Worm (Caenorhabditis elegans) whole organism, L1 larva: ENCODE measurements around the gene C01G10.5.

Source experiments
- C04F5.9 ChIP-seq: sonication (generic microtip); optimal IDR thresholded peaks from 2 replicates; lab custom pipeline; 2016; ENCODE audit warnings: missing genetic modification characterization, missing compliant biosample characterization
- C16A3.4 ChIP-seq: fragments of 150-350 bp; optimal IDR thresholded peaks from 2 replicates; lab custom pipeline; 2014; ENCODE audit warnings: missing biosample characterization, missing genetic modification characterization
- C34B4.2 ChIP-seq: sonication (generic microtip); optimal IDR thresholded peaks from 2 replicates; lab custom pipeline; 2017; ENCODE audit warnings: mild to moderate bottlenecking, missing genetic modification characterization, missing compliant biosample characterization
- Y116A8C.19 ChIP-seq: sonication (generic microtip); optimal IDR thresholded peaks from 2 replicates; lab custom pipeline; 2016; ENCODE audit warnings: missing compliant biosample characterization, missing genetic modification characterization, borderline replicate concordance
- aha-1 ChIP-seq: fragments of 150-350 bp; optimal IDR thresholded peaks from 2 replicates; lab custom pipeline; 2014; ENCODE audit warnings: missing biosample characterization, missing genetic modification characterization
- alr-1 ChIP-seq: fragments of 200-800 bp; sonication (Bioruptor generic); optimal IDR thresholded peaks from 2 replicates; lab custom pipeline; 2018; ENCODE audit warnings: borderline replicate concordance, mild to moderate bottlenecking, missing genetic modification characterization, missing compliant biosample characterization
- aly-2 ChIP-seq: fragments of 150-350 bp; optimal IDR thresholded peaks from 2 replicates; lab custom pipeline; 2014; ENCODE audit warnings: missing biosample characterization, missing genetic modification characterization
- ama-1 ChIP-seq: fragments of 150-350 bp; optimal IDR thresholded peaks from 2 replicates; lab custom pipeline; 2014
- blmp-1 ChIP-seq: fragments of 150-350 bp; optimal IDR thresholded peaks from 2 replicates; lab custom pipeline; 2014; ENCODE audit warnings: missing biosample characterization, missing genetic modification characterization
- ceh-63 ChIP-seq: fragments of 200-800 bp; sonication (Bioruptor generic); optimal IDR thresholded peaks from 2 replicates; lab custom pipeline; 2018; ENCODE audit warnings: mild to moderate bottlenecking, missing genetic modification characterization, missing compliant biosample characterization
- ceh-82 ChIP-seq, 3 experiments: fragments of 150-350 bp in 1 of 3; sonication (generic microtip) in 2 of 3; optimal IDR thresholded peaks; 2 replicates each; lab custom pipeline; 2014 to 2017; ENCODE audit warnings: missing biosample characterization in 3 of 3, missing genetic modification characterization in 3 of 3
- ceh-90 ChIP-seq: sonication (generic microtip); optimal IDR thresholded peaks from 2 replicates; lab custom pipeline; 2016; ENCODE audit warnings: missing genetic modification characterization, missing compliant biosample characterization
- dpl-1 ChIP-seq, 3 experiments: fragments of 150-350 bp in 2 of 3; sonication (generic microtip) in 1 of 3; optimal IDR thresholded peaks; 2 replicates each; lab custom pipeline; 2014 to 2017; ENCODE audit warnings: missing biosample characterization in 3 of 3, missing genetic modification characterization in 3 of 3, missing genetic modification reagents in 3 of 3
- dsc-1 ChIP-seq: sonication (generic microtip); optimal IDR thresholded peaks from 2 replicates; lab custom pipeline; 2016; ENCODE audit warnings: mild to moderate bottlenecking, missing genetic modification characterization, missing compliant biosample characterization
- efl-1 ChIP-seq, 4 experiments: fragments of 150-350 bp; optimal IDR thresholded peaks in 3 of 4; peaks in 1 of 4; 1 replicate in 1 of 4; 2 replicates in 3 of 4; lab custom pipeline; 2014; ENCODE audit warnings: missing biosample characterization in 2 of 4, missing genetic modification characterization in 2 of 4, missing genetic modification reagents in 2 of 4
- efl-3 ChIP-seq: fragments of 200-800 bp; sonication (Bioruptor generic); optimal IDR thresholded peaks from 2 replicates; lab custom pipeline; 2018; ENCODE audit warnings: mild to moderate bottlenecking, missing genetic modification characterization, missing compliant biosample characterization
- elt-2 ChIP-seq: sonication (generic microtip); optimal IDR thresholded peaks from 2 replicates; lab custom pipeline; 2016; ENCODE audit warnings: missing genetic modification characterization, mild to moderate bottlenecking, inconsistent platforms, missing compliant biosample characterization, missing genetic modification reagents
- elt-3 ChIP-seq, 6 experiments: fragments of 150-350 bp in 1 of 6; sonication (generic microtip); optimal IDR thresholded peaks; 2 replicates each; lab custom pipeline; 2017 to 2018; ENCODE audit warnings: missing biosample characterization in 6 of 6, missing genetic modification characterization in 6 of 6, inconsistent platforms in 1 of 6
- ets-5 ChIP-seq: fragments of 200-800 bp; sonication (Bioruptor generic); IDR thresholded peaks from 2 replicates; pipeline ENCODE4 v1.3.6; 2022; ENCODE audit warnings: missing genetic modification characterization, missing compliant biosample characterization
- fkh-10 ChIP-seq: sonication (generic microtip); optimal IDR thresholded peaks from 2 replicates; lab custom pipeline; 2017; ENCODE audit warnings: missing biosample characterization, missing genetic modification reagents, missing genetic modification characterization
- fkh-8 ChIP-seq: sonication (generic microtip); optimal IDR thresholded peaks from 2 replicates; lab custom pipeline; 2016; ENCODE audit warnings: mild to moderate bottlenecking, missing genetic modification characterization, missing compliant biosample characterization
- fos-1 ChIP-seq: fragments of 150-350 bp; optimal IDR thresholded peaks from 2 replicates; lab custom pipeline; 2014; ENCODE audit warnings: missing biosample characterization, missing genetic modification characterization
- grh-1 ChIP-seq: fragments of 200-800 bp; sonication (Bioruptor generic); IDR thresholded peaks from 2 replicates; pipeline ENCODE4 v1.3.6; 2022; ENCODE audit warnings: missing genetic modification reagents, missing genetic modification characterization, missing compliant biosample characterization
- irx-1 ChIP-seq: sonication (generic microtip); optimal IDR thresholded peaks from 2 replicates; lab custom pipeline; 2016; ENCODE audit warnings: missing genetic modification characterization, missing compliant biosample characterization
- isw-1 ChIP-seq: fragments of 200-800 bp; sonication (Bioruptor generic); IDR thresholded peaks from 2 replicates; pipeline ENCODE4 v1.3.6; 2022; ENCODE audit warnings: missing genetic modification characterization, missing compliant biosample characterization
- jun-1 ChIP-seq: fragments of 150-350 bp; optimal IDR thresholded peaks from 2 replicates; lab custom pipeline; 2014; ENCODE audit warnings: missing biosample characterization, missing genetic modification reagents, missing genetic modification characterization
- lin-13 ChIP-seq: fragments of 150-350 bp; optimal IDR thresholded peaks from 2 replicates; lab custom pipeline; 2014; ENCODE audit warnings: missing biosample characterization, missing genetic modification reagents, missing genetic modification characterization
- lin-15B ChIP-seq: fragments of 150-350 bp; sonication (generic microtip); optimal IDR thresholded peaks from 3 replicates; lab custom pipeline; 2014; ENCODE audit warnings: missing biosample characterization, missing genetic modification characterization
- lir-3 ChIP-seq: sonication (generic microtip); optimal IDR thresholded peaks from 2 replicates; lab custom pipeline; 2016; ENCODE audit warnings: mild to moderate bottlenecking, missing genetic modification characterization, moderate library complexity, missing compliant biosample characterization; ENCODE audit not compliant: poor library complexity
- lsy-2 ChIP-seq, 2 experiments: fragments of 150-350 bp; optimal IDR thresholded peaks; 2 replicates each; lab custom pipeline; 2014; ENCODE audit warnings: missing biosample characterization in 2 of 2, missing genetic modification characterization in 2 of 2
- mep-1 ChIP-seq: fragments of 150-350 bp; optimal IDR thresholded peaks from 2 replicates; lab custom pipeline; 2014; ENCODE audit warnings: missing biosample characterization, missing genetic modification characterization
- nhr-12 ChIP-seq: sonication (generic microtip); optimal IDR thresholded peaks from 2 replicates; lab custom pipeline; 2017; ENCODE audit warnings: missing biosample characterization, missing genetic modification characterization
- nhr-19 ChIP-seq: fragments of 200-800 bp; sonication (Bioruptor generic); conservative IDR thresholded peaks from 2 replicates; pipeline ENCODE4 v1.3.6; 2022; ENCODE audit warnings: missing genetic modification characterization, missing compliant biosample characterization
- nhr-237 ChIP-seq: fragments of 150-350 bp; optimal IDR thresholded peaks from 2 replicates; lab custom pipeline; 2014; ENCODE audit warnings: missing biosample characterization, missing genetic modification characterization
- nhr-47 ChIP-seq: sonication (generic microtip); optimal IDR thresholded peaks from 2 replicates; lab custom pipeline; 2016; ENCODE audit warnings: mild to moderate bottlenecking, missing genetic modification characterization, moderate library complexity, missing compliant biosample characterization
- nhr-76 ChIP-seq: sonication (generic microtip); optimal IDR thresholded peaks from 2 replicates; lab custom pipeline; 2017; ENCODE audit warnings: missing biosample characterization, missing genetic modification characterization
- nhr-84 ChIP-seq: sonication (generic microtip); optimal IDR thresholded peaks from 2 replicates; lab custom pipeline; 2017; ENCODE audit warnings: missing biosample characterization, missing genetic modification characterization
- nhr-85 ChIP-seq: sonication (generic microtip); peaks from one replicate; lab custom pipeline; 2016; ENCODE audit warnings: missing genetic modification characterization, inconsistent platforms, missing compliant biosample characterization
- nhr-90 ChIP-seq: sonication (generic microtip); optimal IDR thresholded peaks from 2 replicates; lab custom pipeline; 2016; ENCODE audit warnings: mild to moderate bottlenecking, missing genetic modification characterization, missing compliant biosample characterization; ENCODE audit not compliant: poor library complexity
- pag-3 ChIP-seq: sonication (generic microtip); optimal IDR thresholded peaks from 2 replicates; lab custom pipeline; 2017; ENCODE audit warnings: missing genetic modification characterization, mild to moderate bottlenecking, missing compliant biosample characterization, antibody characterized with exemption, borderline replicate concordance; ENCODE audit not compliant: insufficient read depth
- skn-1 ChIP-seq: fragments of 150-350 bp; optimal IDR thresholded peaks from 2 replicates; lab custom pipeline; 2014; ENCODE audit warnings: missing biosample characterization, missing genetic modification characterization
- snpc-4 ChIP-seq: fragments of 150-350 bp; optimal IDR thresholded peaks from 2 replicates; lab custom pipeline; 2014; ENCODE audit warnings: missing biosample characterization, missing genetic modification characterization
- snu-23 ChIP-seq: sonication (generic microtip); optimal IDR thresholded peaks from 2 replicates; lab custom pipeline; 2016; ENCODE audit warnings: missing genetic modification characterization, missing compliant biosample characterization
- sox-4 ChIP-seq: sonication (generic microtip); optimal IDR thresholded peaks from 2 replicates; lab custom pipeline; 2016; ENCODE audit warnings: missing genetic modification characterization, missing compliant biosample characterization
- tbx-2 ChIP-seq: sonication (generic microtip); optimal IDR thresholded peaks from 2 replicates; lab custom pipeline; 2016; ENCODE audit warnings: missing genetic modification characterization, missing compliant biosample characterization
- unc-130 ChIP-seq: fragments of 150-350 bp; optimal IDR thresholded peaks from 2 replicates; lab custom pipeline; 2017; ENCODE audit warnings: missing biosample characterization, missing genetic modification characterization, inconsistent platforms
- unc-62 ChIP-seq: fragments of 150-350 bp; optimal IDR thresholded peaks from 2 replicates; lab custom pipeline; 2014; ENCODE audit warnings: missing biosample characterization, missing genetic modification reagents, missing genetic modification characterization
- unc-86 ChIP-seq: sonication (generic microtip); optimal IDR thresholded peaks from 2 replicates; lab custom pipeline; 2016; ENCODE audit warnings: missing genetic modification characterization, missing compliant biosample characterization
- ztf-11 ChIP-seq, 2 experiments: sonication (generic microtip); optimal IDR thresholded peaks; 2 replicates each; lab custom pipeline; 2016 to 2017; ENCODE audit warnings: missing genetic modification characterization in 2 of 2, missing biosample characterization in 1 of 2, missing compliant biosample characterization in 1 of 2

C01G10.5 gene

DNA sequence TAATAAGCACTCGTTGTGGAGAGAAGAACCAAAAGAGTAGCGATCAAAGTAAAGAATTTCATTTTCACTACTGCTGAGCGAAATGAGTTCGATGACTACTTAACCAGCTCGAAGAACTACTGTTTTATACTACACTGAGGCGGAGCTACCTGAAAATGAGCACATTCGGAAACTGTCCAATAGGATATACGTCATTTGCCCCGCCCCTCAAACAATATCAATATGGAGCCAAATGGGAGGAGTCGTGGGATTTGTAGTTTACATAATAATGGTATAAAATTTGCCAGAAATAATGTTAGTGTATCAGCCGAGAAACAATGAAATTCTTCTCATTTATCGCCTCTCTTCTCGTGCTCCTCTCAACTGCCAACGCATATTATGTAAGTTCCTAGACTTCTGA, at the start of gene C01G10.5, which contains the start of gene C01G10.4:
Gene C01G10.5, minus strand, starts transcription at position 101 of the 400 bp plus-strand sequence.
Gene C01G10.4, plus strand, starts transcription at position 303 of the 400 bp plus-strand sequence.
- TF ChIP-seq fos-1 (no peak), efl-1 (optimal IDR thresholded peaks at IDR 0.05; lab: Kevin White, UChicago) (no peak), efl-1 (GFP tag; optimal IDR thresholded peaks at IDR 0.05 in 1 of 2; lab: Kevin White, UChicago) (peak in 1 of 2 experiments; percentile 13)

DNA sequence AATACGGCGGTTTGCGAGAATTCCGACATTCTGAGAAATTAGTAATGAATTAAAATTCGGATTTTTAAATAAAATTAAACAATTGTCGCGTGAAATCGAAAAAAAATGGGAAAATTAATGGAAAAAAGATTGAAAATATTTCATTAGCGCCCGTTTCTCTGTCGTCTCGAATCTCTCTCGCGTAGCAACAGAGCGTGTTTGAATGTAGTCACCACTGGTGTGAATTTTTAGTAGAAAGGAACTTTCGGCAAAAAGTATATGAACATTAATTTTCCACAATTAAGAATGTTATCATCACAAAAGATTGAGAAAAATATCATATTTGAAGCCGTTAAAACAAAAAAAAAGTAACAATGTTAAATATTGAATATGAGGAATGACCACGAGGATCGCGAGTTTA, 47.4 kb upstream of the C01G10.5 start, which contains the start of gene aipl-1:
Gene aipl-1, minus strand, starts transcription at position 30 of the 400 bp plus-strand sequence.
- TF ChIP-seq skn-1 (peak; percentile 86), lin-15B (tag; lab: Kevin White, UChicago) (peak; percentile 94), ceh-63 (GFP tag; lab: Kevin White, UChicago) (no peak), C04F5.9 (tag; lab: Kevin White, UChicago) (no peak), unc-86 (tag; lab: Kevin White, UChicago) (peak; percentile 49), dsc-1 (tag; lab: Kevin White, UChicago) (peak; percentile 36), nhr-47 (tag; lab: Kevin White, UChicago) (peak; percentile 79), ceh-82 (tag; optimal IDR thresholded peaks at IDR 0.05; lab: Kevin White, UChicago) (peak; percentile 79 to 92 (median 87)), isw-1 (GFP tag; lab: Robert Waterston, UW) (peak; percentile 66), ama-1 (lab: Kevin White, UChicago) (peak; percentile 26), snpc-4 (tag; lab: Kevin White, UChicago) (peak; percentile 68), nhr-85 (tag; lab: Kevin White, UChicago) (peak; percentile 47), ets-5 (GFP tag; lab: Robert Waterston, UW) (no peak), lir-3 (tag; lab: Kevin White, UChicago) (peak; percentile 83), nhr-76 (tag; lab: Kevin White, UChicago) (no peak), nhr-19 (GFP tag; lab: Robert Waterston, UW) (peak; percentile 72; the same call in 1 of the 2 replicates), grh-1 (GFP tag; lab: Robert Waterston, UW) (0 out of 2 replicates have a peak, but pooled peaks have one; percentile 11), C16A3.4 (tag; lab: Kevin White, UChicago) (peak; percentile 94), elt-3 (tag; optimal IDR thresholded peaks at IDR 0.05; lab: Kevin White, UChicago) (peak in 2 of 6 experiments; percentile 9 to 83), ztf-11 (tag; optimal IDR thresholded peaks at IDR 0.05; lab: Kevin White, UChicago) (peak in 1 of 2 experiments; percentile 67), alr-1 (tag; lab: Kevin White, UChicago) (no peak), aha-1 (tag; lab: Kevin White, UChicago) (no peak), fkh-10 (GFP tag; lab: Kevin White, UChicago) (peak; percentile 47), lsy-2 (tag; optimal IDR thresholded peaks at IDR 0.05; lab: Kevin White, UChicago) (peak; percentile 74 to 92), fkh-8 (tag; lab: Kevin White, UChicago) (peak; percentile 87), nhr-237 (tag; lab: Kevin White, UChicago) (peak; percentile 6), lin-13 (GFP tag; lab: Kevin White, UChicago) (peak; percentile 81), nhr-90 (tag; lab: Kevin White, UChicago) (peak; percentile 56), jun-1 (peak; percentile 41), dpl-1 (GFP tag; optimal IDR thresholded peaks at IDR 0.05; lab: Kevin White, UChicago) (peak; percentile 85 to 90 (median 87)), blmp-1 (tag; lab: Kevin White, UChicago) (peak; percentile 95), irx-1 (tag; lab: Kevin White, UChicago) (peak; percentile 13), mep-1 (peak; percentile 84), ceh-90 (tag; lab: Kevin White, UChicago) (no peak), Y116A8C.19 (tag; lab: Kevin White, UChicago) (no peak), sox-4 (tag; lab: Kevin White, UChicago) (no peak), efl-1 (optimal IDR thresholded peaks at IDR 0.05; lab: Kevin White, UChicago) (peak; percentile 90 to 92), efl-1 (GFP tag; optimal IDR thresholded peaks at IDR 0.05 in 1 of 2; lab: Kevin White, UChicago) (peak; percentile 88 to 99), aly-2 (no peak), pag-3 (tag; lab: Kevin White, UChicago) (no peak), fos-1 (peak; percentile 75), unc-130 (tag; lab: Kevin White, UChicago) (peak; percentile 76), C34B4.2 (tag; lab: Kevin White, UChicago) (no peak), nhr-84 (no peak), snu-23 (GFP tag; lab: Kevin White, UChicago) (peak; percentile 86), tbx-2 (tag; lab: Kevin White, UChicago) (peak; percentile 70), elt-2 (tag; lab: Kevin White, UChicago) (peak; percentile 21), efl-3 (GFP tag; lab: Kevin White, UChicago) (no peak), nhr-12 (tag; lab: Kevin White, UChicago) (no peak), unc-62 (GFP tag; lab: Kevin White, UChicago) (no peak)
